Worm (Caenorhabditis elegans): ENCODE results near the gene Y41G9A.5.

Y41G9A.5 gene

DNA sequence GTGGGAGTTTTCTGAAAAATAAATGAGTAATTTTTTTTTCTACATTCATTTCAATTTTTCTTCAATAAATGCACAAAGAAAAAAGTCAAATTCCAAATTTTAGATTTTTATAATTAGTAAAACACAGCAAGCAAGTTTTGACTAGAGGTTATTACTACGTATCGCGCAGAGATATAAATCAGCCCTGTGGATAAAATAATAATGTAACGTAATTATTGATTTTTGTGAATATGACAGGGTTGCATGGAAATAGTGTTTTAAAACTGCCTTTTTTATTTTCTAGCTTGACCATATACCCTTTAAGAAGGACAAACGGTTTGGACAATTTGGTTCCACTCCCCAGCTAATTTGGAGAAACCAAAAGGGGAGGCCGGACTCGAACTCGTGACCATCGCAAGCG lies 49.9 kb downstream of the Y41G9A.5 start:
- TF ChIP-seq lsy-2 (tag; optimal IDR thresholded peaks at IDR 0.05) (no peak), mab-5 (tag; optimal IDR thresholded peaks at IDR 0.05) (no peak), pha-4 (tag; optimal IDR thresholded peaks at IDR 0.05) (no peak), elt-1 (tag; optimal IDR thresholded peaks at IDR 0.05; ENCODE audit: borderline replicate concordance, insufficient read depth) (no peak), ceh-43 (GFP tag; optimal IDR thresholded peaks at IDR 0.05) (no peak), tbx-8 (GFP tag; optimal IDR thresholded peaks at IDR 0.05) (no peak), ces-1 (GFP tag; optimal IDR thresholded peaks at IDR 0.05) (no peak), sptf-1 (tag; optimal IDR thresholded peaks at IDR 0.05) (no peak), blmp-1 (tag; optimal IDR thresholded peaks at IDR 0.05) (no peak), ceh-39 (tag; optimal IDR thresholded peaks at IDR 0.05) (no peak), nhr-2 (tag; optimal IDR thresholded peaks at IDR 0.05) (no peak), M03D4.4 (tag; optimal IDR thresholded peaks at IDR 0.05) (no peak), snpc-4 (tag; optimal IDR thresholded peaks at IDR 0.05) (no peak), mls-2 (tag; optimal IDR thresholded peaks at IDR 0.05) (no peak), unc-39 (tag; optimal IDR thresholded peaks at IDR 0.05) (no peak), bed-3 (GFP tag; optimal IDR thresholded peaks at IDR 0.05) (no peak), zip-8 (tag; optimal IDR thresholded peaks at IDR 0.05) (no peak)

- TF ChIP-seq blmp-1 (tag; optimal IDR thresholded peaks at IDR 0.05): no peak
- TF ChIP-seq ceh-83 (GFP tag; optimal IDR thresholded peaks at IDR 0.05): peak; percentile 68
- TF ChIP-seq ztf-11 (tag; optimal IDR thresholded peaks at IDR 0.05): peak; percentile 90
- TF ChIP-seq lsy-2 (tag; optimal IDR thresholded peaks at IDR 0.05): peak; percentile 89
- peak; percentile 53 for TF ChIP-seq nhr-28 (tag; optimal IDR thresholded peaks at IDR 0.05)
- TF ChIP-seq unc-39 (tag; optimal IDR thresholded peaks at IDR 0.05): peak; percentile 61
- peak; percentile 72 for TF ChIP-seq lin-13 (tag; optimal IDR thresholded peaks at IDR 0.05)
- TF ChIP-seq bed-3 (GFP tag; optimal IDR thresholded peaks at IDR 0.05): no peak
- no peak for TF ChIP-seq snpc-4 (tag; optimal IDR thresholded peaks at IDR 0.05)
- peak; percentile 87 for TF ChIP-seq sptf-1 (tag; optimal IDR thresholded peaks at IDR 0.05)
- no peak for TF ChIP-seq sem-2 (GFP tag; optimal IDR thresholded peaks at IDR 0.05)
- no peak for TF ChIP-seq ham-2 (GFP tag; optimal IDR thresholded peaks at IDR 0.05)
- peak; percentile 99 for TF ChIP-seq ces-1 (GFP tag; optimal IDR thresholded peaks at IDR 0.05)
- peak; percentile 94 for TF ChIP-seq mab-5 (tag; optimal IDR thresholded peaks at IDR 0.05)
- TF ChIP-seq mep-1 (tag; optimal IDR thresholded peaks at IDR 0.05): peak; percentile 89
- TF ChIP-seq elt-3 (tag; optimal IDR thresholded peaks at IDR 0.05): peak; percentile 91
- peak; percentile 72 for TF ChIP-seq hlh-1 (tag; optimal IDR thresholded peaks at IDR 0.05)
- TF ChIP-seq pha-4 (tag; optimal IDR thresholded peaks at IDR 0.05): peak; percentile 97
- no peak for TF ChIP-seq flh-1 (GFP tag; optimal IDR thresholded peaks at IDR 0.05)
- TF ChIP-seq nhr-12 (tag; optimal IDR thresholded peaks at IDR 0.05): peak; percentile 41
- peak; percentile 46 for TF ChIP-seq M03D4.4 (tag; optimal IDR thresholded peaks at IDR 0.05)
- TF ChIP-seq lin-32 (GFP tag; optimal IDR thresholded peaks at IDR 0.05): no peak
- TF ChIP-seq unc-120 (tag; optimal IDR thresholded peaks at IDR 0.05; ENCODE audit: poor library complexity, severe bottlenecking): peak; percentile 94
- TF ChIP-seq unc-62 (GFP tag; optimal IDR thresholded peaks at IDR 0.05): peak; percentile 92
- peak; percentile 91 for TF ChIP-seq drap-1 (GFP tag; optimal IDR thresholded peaks at IDR 0.05)
- peak; percentile 34 for TF ChIP-seq elt-1 (tag; optimal IDR thresholded peaks at IDR 0.05; ENCODE audit: borderline replicate concordance, insufficient read depth)
- peak; percentile 32 for TF ChIP-seq ceh-43 (GFP tag; optimal IDR thresholded peaks at IDR 0.05)
- TF ChIP-seq mls-2 (tag; optimal IDR thresholded peaks at IDR 0.05): no peak
- TF ChIP-seq nhr-76 (tag; optimal IDR thresholded peaks at IDR 0.05): peak; percentile 60
- TF ChIP-seq nhr-237 (tag; optimal IDR thresholded peaks at IDR 0.05): peak; percentile 100
- peak; percentile 6 for TF ChIP-seq zip-8 (tag; optimal IDR thresholded peaks at IDR 0.05)
- peak; percentile 97 for TF ChIP-seq ceh-39 (tag; optimal IDR thresholded peaks at IDR 0.05)
- peak; percentile 81 for TF ChIP-seq cnd-1 (tag; optimal IDR thresholded peaks at IDR 0.05)
- no peak for TF ChIP-seq tbx-8 (GFP tag; optimal IDR thresholded peaks at IDR 0.05)
- TF ChIP-seq nhr-2 (tag; optimal IDR thresholded peaks at IDR 0.05): peak; percentile 58
Measured at ce11 chrX:2996976-2997399, 50.5 kb downstream of the Y41G9A.5 start.

Measured in whole organism, mixed stage, embryonic.